Worm (Caenorhabditis elegans) whole organism, L3 larva: ENCODE results near the gene srb-16.
"Not testable (repeated sequence)": the region's sequence is repeated elsewhere in the genome, so short reads cannot be mapped to it uniquely, and the experiment has no call there.

Experiments
- ama-1 ChIP-seq: fragments of 150-350 bp; optimal IDR thresholded peaks from 2 replicates; lab custom pipeline; 2018
- ceh-16 ChIP-seq: sonication (generic microtip); optimal IDR thresholded peaks from 2 replicates; lab custom pipeline; 2017; ENCODE audit warnings: missing biosample characterization, missing genetic modification characterization
- ceh-82 ChIP-seq: fragments of 150-350 bp; optimal IDR thresholded peaks from 2 replicates; lab custom pipeline; 2014; ENCODE audit warnings: missing biosample characterization, missing genetic modification characterization
- ceh-9 ChIP-seq: sonication (generic microtip); optimal IDR thresholded peaks from 2 replicates; lab custom pipeline; 2018; ENCODE audit warnings: missing biosample characterization, missing genetic modification characterization
- egl-27 ChIP-seq: sonication (generic microtip); optimal IDR thresholded peaks from 4 replicates; lab custom pipeline; 2017; ENCODE audit warnings: missing biosample characterization, missing genetic modification reagents, missing genetic modification characterization
- egl-5 ChIP-seq: fragments of 150-350 bp; optimal IDR thresholded peaks from 2 replicates; lab custom pipeline; 2017; ENCODE audit warnings: missing biosample characterization, missing genetic modification reagents, missing genetic modification characterization, inconsistent platforms
- elt-1 ChIP-seq: fragments of 150-350 bp; optimal IDR thresholded peaks from 2 replicates; lab custom pipeline; 2014; ENCODE audit warnings: missing biosample characterization, missing genetic modification characterization
- fkh-10 ChIP-seq: sonication (generic microtip); optimal IDR thresholded peaks from 2 replicates; lab custom pipeline; 2017; ENCODE audit warnings: missing biosample characterization, missing genetic modification reagents, missing genetic modification characterization
- lin-15B ChIP-seq: fragments of 150-350 bp; optimal IDR thresholded peaks from 2 replicates; lab custom pipeline; 2014; ENCODE audit warnings: missing biosample characterization, missing genetic modification characterization
- lin-39 ChIP-seq: fragments of 150-350 bp; optimal IDR thresholded peaks from 2 replicates; lab custom pipeline; 2018; ENCODE audit warnings: missing biosample characterization, missing genetic modification reagents, missing genetic modification characterization
- lsy-12 ChIP-seq: sonication (generic microtip); optimal IDR thresholded peaks from 2 replicates; lab custom pipeline; 2016; ENCODE audit warnings: mild to moderate bottlenecking, missing genetic modification characterization, missing compliant biosample characterization
- nhr-11 ChIP-seq: fragments of 150-350 bp; optimal IDR thresholded peaks from 2 replicates; lab custom pipeline; 2014; ENCODE audit warnings: missing biosample characterization, missing genetic modification characterization
- nhr-23 ChIP-seq: fragments of 150-350 bp; optimal IDR thresholded peaks from 2 replicates; lab custom pipeline; 2014; ENCODE audit warnings: missing biosample characterization, missing genetic modification reagents, missing genetic modification characterization
- nhr-237 ChIP-seq: fragments of 150-350 bp; optimal IDR thresholded peaks from 2 replicates; lab custom pipeline; 2014; ENCODE audit warnings: missing biosample characterization, missing genetic modification characterization
- nhr-25 ChIP-seq: sonication (generic microtip); optimal IDR thresholded peaks from 2 replicates; lab custom pipeline; 2017; ENCODE audit warnings: missing biosample characterization, missing genetic modification characterization
- nhr-43 ChIP-seq: sonication (generic microtip); optimal IDR thresholded peaks from 2 replicates; lab custom pipeline; 2016; ENCODE audit warnings: mild to moderate bottlenecking, missing genetic modification characterization, missing compliant biosample characterization; ENCODE audit not compliant: poor library complexity, severe bottlenecking
- nhr-67 ChIP-seq: fragments of 150-350 bp; optimal IDR thresholded peaks from 2 replicates; lab custom pipeline; 2014; ENCODE audit warnings: missing biosample characterization, missing genetic modification characterization
- nhr-76 ChIP-seq: fragments of 150-350 bp; sonication (generic microtip); optimal IDR thresholded peaks from 5 replicates; lab custom pipeline; 2014; ENCODE audit warnings: missing biosample characterization, missing genetic modification characterization
- nhr-77 ChIP-seq: fragments of 150-350 bp; optimal IDR thresholded peaks from 2 replicates; lab custom pipeline; 2014; ENCODE audit warnings: missing biosample characterization, missing genetic modification characterization
- pha-4 ChIP-seq: fragments of 150-350 bp; optimal IDR thresholded peaks from 2 replicates; lab custom pipeline; 2014; ENCODE audit warnings: missing biosample characterization, missing genetic modification reagents, missing genetic modification characterization
- sea-2 ChIP-seq: fragments of 150-350 bp; sonication (generic microtip); optimal IDR thresholded peaks from 4 replicates; lab custom pipeline; 2014; ENCODE audit warnings: missing biosample characterization, missing genetic modification reagents, missing genetic modification characterization
- tbx-2 ChIP-seq: sonication (generic microtip); optimal IDR thresholded peaks from 2 replicates; lab custom pipeline; 2016; ENCODE audit warnings: mild to moderate bottlenecking, missing genetic modification characterization, missing compliant biosample characterization
- unc-39 ChIP-seq: sonication (generic microtip); optimal IDR thresholded peaks from 4 replicates; lab custom pipeline; 2017; ENCODE audit warnings: missing biosample characterization, missing genetic modification characterization
- unc-62 ChIP-seq: fragments of 150-350 bp; sonication (generic microtip); optimal IDR thresholded peaks from 4 replicates; lab custom pipeline; 2014; ENCODE audit warnings: missing biosample characterization, missing genetic modification reagents, missing genetic modification characterization
- ztf-11 ChIP-seq: fragments of 150-350 bp; optimal IDR thresholded peaks from 2 replicates; lab custom pipeline; 2014; ENCODE audit warnings: missing biosample characterization, missing genetic modification characterization
- ztf-4 ChIP-seq: fragments of 150-350 bp; optimal IDR thresholded peaks from 2 replicates; lab custom pipeline; 2014; ENCODE audit warnings: missing biosample characterization, missing genetic modification characterization

The srb-16 gene

DNA sequence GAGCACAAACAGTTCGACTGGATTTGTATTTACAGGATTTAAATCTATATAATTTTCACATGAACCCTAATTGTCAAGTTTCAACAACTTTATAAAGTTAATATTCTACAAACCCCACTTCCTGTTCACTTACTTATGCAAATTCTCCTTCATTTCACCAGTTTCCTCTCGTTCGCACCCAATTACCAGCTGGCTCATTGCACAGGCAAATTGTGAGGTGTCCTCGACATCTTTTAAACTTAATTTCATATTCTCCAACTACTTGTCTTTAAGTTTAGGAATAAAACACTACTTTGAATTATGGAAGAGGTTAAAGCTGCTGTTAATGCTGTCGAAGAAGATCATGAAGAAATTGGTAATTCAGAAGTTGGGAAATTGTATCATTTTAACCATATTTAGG is 21.7 kb upstream of the srb-16 start, which contains the start of gene C27D6.1:
C27D6.1 (plus strand) TSS at position 301 of the 400 bp plus-strand sequence.
- TF ChIP-seq pha-4 (tag; lab: Kevin White, UChicago): no peak
- TF ChIP-seq nhr-67 (tag; lab: Kevin White, UChicago): no peak
- no peak for TF ChIP-seq tbx-2 (tag; lab: Kevin White, UChicago)
- TF ChIP-seq unc-62 (GFP tag; lab: Kevin White, UChicago): no peak
- TF ChIP-seq nhr-25 (tag; lab: Kevin White, UChicago): no peak
- no peak for TF ChIP-seq ztf-11
- no peak for TF ChIP-seq elt-1 (tag; lab: Kevin White, UChicago)
- no peak for TF ChIP-seq ztf-4 (tag; lab: Kevin White, UChicago)
- TF ChIP-seq nhr-77 (tag; lab: Kevin White, UChicago): no peak
- no peak for TF ChIP-seq nhr-11 (tag; lab: Kevin White, UChicago)
- TF ChIP-seq ceh-9 (tag; lab: Kevin White, UChicago): no peak

DNA sequence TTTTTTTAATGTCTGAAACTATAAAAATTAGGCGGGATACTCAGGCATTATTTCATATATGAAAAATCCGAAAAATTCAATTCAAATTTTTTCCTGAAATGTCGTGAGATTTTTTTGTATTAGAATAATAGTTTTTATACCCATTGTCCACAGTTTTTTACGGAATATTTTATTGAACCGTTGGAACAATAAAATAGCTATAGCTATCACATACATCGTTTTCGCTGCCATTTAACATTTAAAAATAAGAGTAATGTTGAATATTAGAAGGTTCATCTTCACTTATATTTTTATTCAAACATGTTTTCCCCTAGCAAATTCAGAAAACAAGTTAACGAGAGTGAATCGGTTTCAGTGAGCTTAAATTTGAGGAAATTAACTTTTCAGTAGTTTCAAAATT is 20.9 kb upstream of the srb-16 start, which contains the start of gene C27D6.15:
C27D6.15 (plus strand) TSS at position 301 of the 400 bp plus-strand sequence.
- no peak for TF ChIP-seq nhr-76 (tag; lab: Kevin White, UChicago)
- TF ChIP-seq lsy-12: no peak
- TF ChIP-seq egl-27 (tag; lab: Kevin White, UChicago): no peak
- TF ChIP-seq nhr-237 (tag; lab: Kevin White, UChicago): no peak
- TF ChIP-seq ceh-16 (tag; lab: Kevin White, UChicago): no peak

DNA sequence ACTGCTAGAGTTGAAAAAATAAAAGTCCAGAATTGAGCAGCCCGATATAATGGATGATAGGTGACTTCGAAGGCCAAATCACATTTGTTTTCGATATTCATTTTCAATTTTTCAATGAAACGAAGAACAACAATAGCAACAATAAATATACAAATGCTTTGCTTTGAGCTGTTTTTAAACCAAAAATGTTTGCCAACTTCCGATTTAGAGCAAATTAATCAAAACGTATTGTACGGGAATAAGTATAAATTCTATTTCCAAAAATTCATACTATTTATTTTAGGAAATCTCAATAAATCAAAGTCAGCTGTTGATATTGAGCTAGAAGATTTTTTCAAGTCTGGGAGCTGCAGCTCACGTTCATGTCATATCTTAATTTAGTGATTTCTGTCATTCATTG is 20.2 kb upstream of the srb-16 start, which contains the start of gene srb-1:
srb-1 (minus strand) TSS at position 101 of the 400 bp plus-strand sequence.
- TF ChIP-seq nhr-77 (tag; lab: Kevin White, UChicago) (no peak), ztf-11 (no peak), unc-39 (tag; lab: Kevin White, UChicago) (no peak), lin-39 (tag; lab: Kevin White, UChicago) (no peak), nhr-67 (tag; lab: Kevin White, UChicago) (no peak)

DNA sequence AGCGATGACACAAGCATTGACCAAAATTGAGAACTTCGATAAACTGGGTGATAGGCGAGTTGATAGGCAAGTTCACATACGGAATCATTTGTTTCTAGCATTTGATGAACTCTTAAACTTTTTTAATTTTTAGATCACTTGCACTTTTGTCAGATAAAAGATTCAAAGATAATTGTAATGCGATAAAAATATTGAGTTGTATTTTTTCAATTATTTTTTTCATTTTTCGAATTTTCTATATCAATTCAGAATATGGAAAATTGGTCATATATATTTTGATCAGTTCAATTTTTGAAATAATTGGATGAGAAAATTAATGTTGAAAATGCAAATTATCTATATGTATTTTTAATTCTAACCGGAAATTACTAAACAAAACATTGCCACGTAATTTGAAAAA is 16.0 kb upstream of the srb-16 start, which contains the start of gene srb-3:
srb-3 (minus strand) TSS at position 101 of the 400 bp plus-strand sequence.
- TF ChIP-seq nhr-237 (tag; lab: Kevin White, UChicago) (no peak), ztf-4 (tag; lab: Kevin White, UChicago) (no peak)

DNA sequence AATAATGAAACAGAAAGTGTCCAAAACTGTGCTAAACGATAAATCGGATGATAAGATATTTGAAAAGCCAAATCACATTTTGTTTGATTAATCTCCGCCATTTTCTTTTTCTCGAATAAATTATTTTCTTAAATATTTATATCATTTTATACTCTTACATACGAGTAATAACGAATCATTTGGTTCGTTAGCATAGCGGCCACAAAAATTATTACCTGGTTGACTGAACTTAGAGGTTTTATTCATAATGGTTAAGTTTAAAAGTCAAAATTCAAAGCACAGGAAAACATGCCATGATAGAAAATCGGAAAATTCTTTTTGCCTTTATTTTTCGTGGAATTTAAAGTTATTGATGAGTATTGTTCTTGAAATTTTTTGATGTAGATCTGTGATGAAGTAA is 12.6 kb upstream of the srb-16 start, which contains the start of gene srb-5:
srb-5 (minus strand) TSS at position 101 of the 400 bp plus-strand sequence.
- no peak for TF ChIP-seq nhr-43 (tag; lab: Kevin White, UChicago)
- no peak for TF ChIP-seq nhr-76 (tag; lab: Kevin White, UChicago)
- TF ChIP-seq sea-2 (GFP tag; lab: Kevin White, UChicago): no peak
- TF ChIP-seq ceh-82 (tag; lab: Kevin White, UChicago): no peak

DNA sequence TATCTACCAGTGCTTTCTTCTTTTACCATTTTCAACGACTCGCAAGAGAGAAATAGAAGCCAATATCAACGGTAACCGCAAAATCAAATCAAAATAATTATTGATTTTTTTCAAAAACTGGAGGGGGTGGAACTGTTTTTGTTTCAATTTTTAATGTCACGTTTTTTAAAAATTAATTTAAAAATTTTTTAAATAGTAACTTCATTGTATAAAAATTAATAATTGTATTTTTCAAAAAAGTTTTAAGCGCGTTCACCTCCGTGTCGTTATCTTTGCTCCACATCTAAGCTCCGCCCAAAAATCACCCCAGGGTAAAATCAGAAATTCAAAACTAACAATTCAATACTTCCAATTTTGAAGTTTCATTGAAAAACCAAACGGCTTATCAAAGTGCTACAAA is 10.4 kb upstream of the srb-16 start, which contains the start of gene C27D6.11:
C27D6.11 (minus strand) TSS at position 101 of the 400 bp plus-strand sequence.
- no peak for TF ChIP-seq ama-1 (lab: Kevin White, UChicago)
- no peak for TF ChIP-seq nhr-43 (tag; lab: Kevin White, UChicago)
- TF ChIP-seq unc-62 (GFP tag; lab: Kevin White, UChicago): no peak
- no peak for TF ChIP-seq ztf-11
- no peak for TF ChIP-seq tbx-2 (tag; lab: Kevin White, UChicago)
- TF ChIP-seq ceh-82 (tag; lab: Kevin White, UChicago): no peak
- TF ChIP-seq elt-1 (tag; lab: Kevin White, UChicago): no peak
- TF ChIP-seq egl-5 (tag; lab: Kevin White, UChicago): no peak
- TF ChIP-seq lin-15B: no peak
- TF ChIP-seq nhr-23 (tag; lab: Kevin White, UChicago): no peak
- TF ChIP-seq, all 47 proteins: peak for 0

DNA sequence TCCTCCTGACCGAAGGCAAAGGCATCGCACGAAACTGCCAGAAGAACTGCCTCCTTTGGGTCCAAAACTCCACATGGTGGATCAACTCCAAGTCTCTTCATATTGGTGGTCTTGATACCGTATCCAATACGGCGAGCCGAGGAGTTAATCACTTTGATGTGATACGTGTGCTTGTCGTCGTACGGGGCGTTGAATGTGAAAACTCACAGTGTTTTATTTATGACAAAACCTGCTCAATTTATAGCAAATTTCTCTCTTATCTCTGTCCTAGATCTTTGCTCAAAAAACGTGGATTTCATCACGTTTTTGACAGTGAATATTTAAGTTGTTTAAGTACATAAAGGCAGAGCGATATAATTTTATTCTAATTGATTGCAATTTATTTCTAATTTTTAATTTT is 8.0 kb upstream of the srb-16 start, which contains the start of gene F58A6.9:
F58A6.9 (minus strand) TSS at position 101 of the 400 bp plus-strand sequence.
- TF ChIP-seq fkh-10 (GFP tag; lab: Kevin White, UChicago); nhr-23 (tag; lab: Kevin White, UChicago); nhr-67 (tag; lab: Kevin White, UChicago): not testable (repeated sequence)
